Fruit fly (Drosophila melanogaster) whole organism, embryonic: Measurements from ENCODE around the gene GstD5.

ENCODE experiments used
- CG14050 ChIP-seq: fragments of 200-800 bp; sonication (Bioruptor generic); IDR thresholded peaks from 3 replicates; pipeline ENCODE4 v1.3.6; 2022; ENCODE audit warnings: missing biosample characterization, missing genetic modification characterization
- CG15514 ChIP-seq: fragments of 200-800 bp; sonication (Bioruptor generic); optimal IDR thresholded peaks from 3 replicates; lab custom pipeline; 2017; ENCODE audit warnings: missing biosample characterization, missing genetic modification characterization, mild to moderate bottlenecking, moderate library complexity, missing genetic modification reagents
- CG17802 ChIP-seq: fragments of 200-800 bp; sonication (Bioruptor generic); optimal IDR thresholded peaks from 2 replicates; lab custom pipeline; 2018; ENCODE audit warnings: missing biosample characterization, mild to moderate bottlenecking, missing genetic modification characterization, moderate library complexity
- odd ChIP-seq: fragments of 200-800 bp; sonication (Bioruptor generic); optimal IDR thresholded peaks from 2 replicates; lab custom pipeline; 2017; ENCODE audit warnings: missing biosample characterization, mild to moderate bottlenecking, missing genetic modification characterization

DNA sequence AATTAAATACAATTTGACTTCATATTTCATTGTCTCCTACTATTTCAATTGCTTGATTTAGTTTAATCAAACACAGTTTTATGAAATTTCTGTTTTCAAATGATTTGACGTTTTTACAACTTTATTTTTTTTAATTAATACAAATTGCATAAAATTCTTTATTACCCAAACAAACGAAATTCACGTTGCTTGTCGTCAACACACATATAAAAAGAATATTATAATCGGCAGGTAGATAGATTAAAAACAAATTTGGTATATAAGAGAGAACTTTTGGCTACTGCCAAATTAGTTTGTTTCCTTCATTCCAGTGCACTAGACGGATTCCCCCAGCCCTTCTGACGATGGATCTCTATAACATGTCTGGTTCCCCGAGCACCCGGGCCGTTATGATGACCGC lies 1.3 kb downstream of the GstD5 start, which contains the start of gene GstD6:
- no peak for TF ChIP-seq CG15514 (GFP tag; lab: Kevin White, UChicago)
- no peak for TF ChIP-seq CG14050 (GFP tag; lab: Robert Waterston, UW)
- no peak for TF ChIP-seq odd (GFP tag; lab: Kevin White, UChicago)
- TF ChIP-seq CG17802, result no peak
